Worm (Caenorhabditis elegans): ENCODE measurements around the gene klp-18.
A peak's percentile ranks its signal among the peaks of the same experiment; 100 is the strongest.

ce11 chrIV:7047762-7048178 is 7.8 kb downstream of the klp-18 start:
- TF ChIP-seq lin-14 (GFP tag; optimal IDR thresholded peaks at IDR 0.05) (peak; percentile 88), jun-1 (tag; optimal IDR thresholded peaks at IDR 0.05) (peak; percentile 28), fkh-10 (GFP tag; optimal IDR thresholded peaks at IDR 0.05) (no peak), snpc-4 (tag; optimal IDR thresholded peaks at IDR 0.05) (peak; percentile 27)
